Worm (Caenorhabditis elegans) whole organism, late embryonic: ENCODE results near the gene nit-1.
A peak's percentile ranks its signal among the peaks of the same experiment; 100 is the strongest.

Experiments
- C08G9.2 ChIP-seq: sonication (generic microtip); optimal IDR thresholded peaks from 2 replicates; lab custom pipeline; 2016; ENCODE audit warnings: mild to moderate bottlenecking, missing genetic modification characterization, moderate library complexity, missing compliant biosample characterization
- C38D4.7 ChIP-seq: fragments of 200-800 bp; sonication (Bioruptor generic); optimal IDR thresholded peaks from 2 replicates; lab custom pipeline; 2018; ENCODE audit warnings: mild to moderate bottlenecking, missing genetic modification characterization, moderate library complexity, missing compliant biosample characterization
- T23F11.4 ChIP-seq: fragments of 200-800 bp; sonication (Bioruptor generic); optimal IDR thresholded peaks from 2 replicates; lab custom pipeline; 2018; ENCODE audit warnings: mild to moderate bottlenecking, missing genetic modification characterization, missing compliant biosample characterization
- Y22D7AL.16 ChIP-seq: sonication (generic microtip); optimal IDR thresholded peaks from 2 replicates; lab custom pipeline; 2016; ENCODE audit warnings: missing genetic modification characterization, missing compliant biosample characterization
- ceh-14 ChIP-seq: sonication (generic microtip); optimal IDR thresholded peaks from 2 replicates; lab custom pipeline; 2016; ENCODE audit warnings: missing genotype, missing genetic modification characterization, missing compliant biosample characterization
- ceh-18 ChIP-seq: sonication (generic microtip); optimal IDR thresholded peaks from 2 replicates; lab custom pipeline; 2016; ENCODE audit warnings: missing genetic modification characterization, missing compliant biosample characterization
- ceh-19 ChIP-seq: fragments of 200-800 bp; sonication (Bioruptor generic); optimal IDR thresholded peaks from 2 replicates; lab custom pipeline; 2018; ENCODE audit warnings: mild to moderate bottlenecking, missing genetic modification characterization, missing compliant biosample characterization
- ceh-31 ChIP-seq: sonication (generic microtip); optimal IDR thresholded peaks from 2 replicates; lab custom pipeline; 2016; ENCODE audit warnings: missing genetic modification characterization, missing compliant biosample characterization
- ceh-34 ChIP-seq: sonication (generic microtip); optimal IDR thresholded peaks from 2 replicates; lab custom pipeline; 2016; ENCODE audit warnings: mild to moderate bottlenecking, missing genetic modification characterization, missing compliant biosample characterization
- ceh-6 ChIP-seq: fragments of 200-800 bp; sonication (Bioruptor generic); optimal IDR thresholded peaks from 2 replicates; lab custom pipeline; 2018; ENCODE audit warnings: mild to moderate bottlenecking, missing genetic modification characterization, missing compliant biosample characterization
- che-1 ChIP-seq: sonication (generic microtip); optimal IDR thresholded peaks from 2 replicates; lab custom pipeline; 2016; ENCODE audit warnings: mild to moderate bottlenecking, missing genetic modification characterization, missing compliant biosample characterization
- elt-2 ChIP-seq: sonication (generic microtip); optimal IDR thresholded peaks from 2 replicates; lab custom pipeline; 2016; ENCODE audit warnings: missing genetic modification reagents, missing genetic modification characterization, missing compliant biosample characterization
- elt-4 ChIP-seq: sonication (generic microtip); optimal IDR thresholded peaks from 2 replicates; lab custom pipeline; 2016; ENCODE audit warnings: missing genetic modification characterization, missing compliant biosample characterization
- fax-1 ChIP-seq: sonication (generic microtip); optimal IDR thresholded peaks from 2 replicates; lab custom pipeline; 2016; ENCODE audit warnings: missing genotype, missing genetic modification characterization, missing compliant biosample characterization
- fkh-6 ChIP-seq: sonication (generic microtip); optimal IDR thresholded peaks from 2 replicates; lab custom pipeline; 2016; ENCODE audit warnings: missing genetic modification characterization, missing compliant biosample characterization
- gmeb-2 ChIP-seq: sonication (generic microtip); optimal IDR thresholded peaks from 2 replicates; lab custom pipeline; 2016; ENCODE audit warnings: missing genetic modification characterization, inconsistent platforms, missing compliant biosample characterization
- hlh-15 ChIP-seq: sonication (generic microtip); optimal IDR thresholded peaks from 2 replicates; lab custom pipeline; 2016; ENCODE audit warnings: missing genetic modification characterization, missing compliant biosample characterization
- hlh-30 ChIP-seq: sonication (generic microtip); optimal IDR thresholded peaks from 2 replicates; lab custom pipeline; 2017; ENCODE audit warnings: antibody characterized with exemption, missing genetic modification characterization, missing compliant biosample characterization; ENCODE audit not compliant: insufficient read depth
- hlh-6 ChIP-seq: sonication (generic microtip); optimal IDR thresholded peaks from 2 replicates; lab custom pipeline; 2016; ENCODE audit warnings: missing genotype, missing genetic modification characterization, missing compliant biosample characterization
- lim-6 ChIP-seq: sonication (generic microtip); optimal IDR thresholded peaks from 2 replicates; lab custom pipeline; 2016; ENCODE audit warnings: missing genetic modification characterization, missing compliant biosample characterization
- madf-2 ChIP-seq: sonication (generic microtip); optimal IDR thresholded peaks from 2 replicates; lab custom pipeline; 2017; ENCODE audit warnings: missing genetic modification characterization, missing compliant biosample characterization
- mec-3 ChIP-seq: sonication (generic microtip); optimal IDR thresholded peaks from 2 replicates; lab custom pipeline; 2016; ENCODE audit warnings: borderline replicate concordance, missing genetic modification characterization, missing compliant biosample characterization
- nfya-1 ChIP-seq: sonication (generic microtip); optimal IDR thresholded peaks from 2 replicates; lab custom pipeline; 2017; ENCODE audit warnings: missing genetic modification characterization, mild to moderate bottlenecking, missing compliant biosample characterization, antibody characterized with exemption, moderate library complexity
- nhr-11 ChIP-seq: fragments of 150-350 bp; optimal IDR thresholded peaks from 2 replicates; lab custom pipeline; 2014; ENCODE audit warnings: missing biosample characterization, missing genetic modification characterization
- nhr-232 ChIP-seq: sonication (generic microtip); optimal IDR thresholded peaks from 2 replicates; lab custom pipeline; 2016; ENCODE audit warnings: missing genetic modification characterization, missing compliant biosample characterization
- odd-2 ChIP-seq: sonication (generic microtip); optimal IDR thresholded peaks from 2 replicates; lab custom pipeline; 2017; ENCODE audit warnings: antibody characterized with exemption, mild to moderate bottlenecking, missing genetic modification characterization, missing compliant biosample characterization
- pag-3 ChIP-seq: sonication (generic microtip); optimal IDR thresholded peaks from 2 replicates; lab custom pipeline; 2016; ENCODE audit warnings: missing compliant biosample characterization, missing genetic modification characterization, borderline replicate concordance
- pat-9 ChIP-seq: fragments of 200-800 bp; sonication (Bioruptor generic); optimal IDR thresholded peaks from 2 replicates; lab custom pipeline; 2018; ENCODE audit warnings: mild to moderate bottlenecking, missing genetic modification characterization, moderate library complexity, missing compliant biosample characterization
- pha-2 ChIP-seq: sonication (generic microtip); optimal IDR thresholded peaks from 2 replicates; lab custom pipeline; 2017; ENCODE audit warnings: mild to moderate bottlenecking, missing genetic modification characterization, missing compliant biosample characterization
- pha-4 ChIP-seq: fragments of 150-350 bp; optimal IDR thresholded peaks from 2 replicates; lab custom pipeline; 2018; ENCODE audit warnings: missing biosample characterization, missing genetic modification reagents, missing genetic modification characterization
- pqm-1 ChIP-seq: sonication (generic microtip); optimal IDR thresholded peaks from 2 replicates; lab custom pipeline; 2016; ENCODE audit warnings: missing genetic modification characterization, missing compliant biosample characterization
- ref-2 ChIP-seq: sonication (generic microtip); optimal IDR thresholded peaks from 2 replicates; lab custom pipeline; 2016; ENCODE audit warnings: missing genetic modification characterization, missing compliant biosample characterization
- rnt-1 ChIP-seq: sonication (generic microtip); optimal IDR thresholded peaks from 2 replicates; lab custom pipeline; 2016; ENCODE audit warnings: missing genetic modification characterization, missing compliant biosample characterization
- syd-9 ChIP-seq: sonication (generic microtip); optimal IDR thresholded peaks from 2 replicates; lab custom pipeline; 2016; ENCODE audit warnings: mild to moderate bottlenecking, missing genetic modification characterization, moderate library complexity, missing compliant biosample characterization
- tbx-2 ChIP-seq: sonication (generic microtip); optimal IDR thresholded peaks from 2 replicates; lab custom pipeline; 2016; ENCODE audit warnings: missing genetic modification characterization, missing compliant biosample characterization
- tbx-7 ChIP-seq: sonication (generic microtip); optimal IDR thresholded peaks from 2 replicates; lab custom pipeline; 2016; ENCODE audit warnings: missing genotype, missing genetic modification characterization, missing compliant biosample characterization
- unc-55 ChIP-seq: sonication (generic microtip); optimal IDR thresholded peaks from 2 replicates; lab custom pipeline; 2017; ENCODE audit warnings: missing biosample characterization, missing genetic modification reagents, missing genetic modification characterization
- unc-86 ChIP-seq: sonication (generic microtip); optimal IDR thresholded peaks from 2 replicates; lab custom pipeline; 2016; ENCODE audit warnings: missing genetic modification characterization, missing compliant biosample characterization

Gene nit-1

ce11 chrIII:3906481-3906880 lies 15.5 kb upstream of the nit-1 start:
- TF ChIP-seq pat-9 (tag; lab: Kevin White, UChicago): no peak
- TF ChIP-seq hlh-6 (tag; lab: Kevin White, UChicago): no peak
- TF ChIP-seq madf-2: no peak
- no peak for TF ChIP-seq ceh-19 (GFP tag; lab: Kevin White, UChicago)
- TF ChIP-seq nhr-11 (tag; lab: Kevin White, UChicago): no peak
- no peak for TF ChIP-seq che-1
- no peak for TF ChIP-seq pha-4 (tag; lab: Kevin White, UChicago)
- no peak for TF ChIP-seq mec-3 (tag; lab: Kevin White, UChicago)
- no peak for TF ChIP-seq ceh-14
- TF ChIP-seq tbx-7: no peak
- no peak for TF ChIP-seq Y22D7AL.16
- TF ChIP-seq unc-86: no peak
- TF ChIP-seq elt-4 (tag; lab: Kevin White, UChicago): no peak
- no peak for TF ChIP-seq ceh-6 (GFP tag; lab: Kevin White, UChicago)
- no peak for TF ChIP-seq T23F11.4 (GFP tag; lab: Kevin White, UChicago)
- no peak for TF ChIP-seq hlh-30 (tag; lab: Kevin White, UChicago)
- TF ChIP-seq ceh-18 (tag; lab: Kevin White, UChicago): no peak
- TF ChIP-seq ref-2 (tag; lab: Kevin White, UChicago): no peak

DNA sequence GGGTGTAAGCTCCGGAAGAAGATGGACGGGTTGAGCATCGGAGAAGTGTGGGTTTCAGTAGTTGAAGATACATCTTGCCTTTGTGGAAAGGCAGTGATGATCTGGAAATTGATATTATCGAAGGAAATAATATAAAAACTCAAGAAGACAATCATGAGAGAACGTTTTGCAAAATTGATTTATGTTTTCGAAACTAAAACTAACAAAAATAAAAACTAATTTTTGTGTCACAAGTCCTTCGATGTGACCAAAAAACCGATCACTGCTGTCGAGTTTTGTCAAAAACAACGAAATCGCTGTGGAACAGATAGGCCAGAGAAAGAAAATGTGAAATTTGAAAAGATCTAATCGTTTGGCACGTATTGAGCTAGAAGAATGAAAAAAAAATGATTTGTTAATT lies 14.4 kb upstream of the nit-1 start, which contains the start of gene mmcm-1:
mmcm-1 (minus strand) TSS at position 101 of the 400 bp plus-strand sequence.
- no peak for TF ChIP-seq hlh-15 (tag; lab: Kevin White, UChicago)

ce11 chrIII:3908205-3908604 lies 13.8 kb upstream of the nit-1 start:
- no peak for TF ChIP-seq syd-9
- TF ChIP-seq ceh-19 (GFP tag; lab: Kevin White, UChicago): no peak
- no peak for TF ChIP-seq rnt-1 (tag; lab: Kevin White, UChicago)
- TF ChIP-seq T23F11.4 (GFP tag; lab: Kevin White, UChicago): no peak
- no peak for TF ChIP-seq ceh-6 (GFP tag; lab: Kevin White, UChicago)
- TF ChIP-seq mec-3 (tag; lab: Kevin White, UChicago): no peak
- no peak for TF ChIP-seq nhr-232
- no peak for TF ChIP-seq ceh-31
- no peak for TF ChIP-seq elt-2 (tag; lab: Kevin White, UChicago)
- no peak for TF ChIP-seq ref-2 (tag; lab: Kevin White, UChicago)
- no peak for TF ChIP-seq fkh-6 (tag; lab: Kevin White, UChicago)
- TF ChIP-seq che-1: no peak
- TF ChIP-seq C08G9.2: no peak
- no peak for TF ChIP-seq odd-2 (tag; lab: Kevin White, UChicago)
- TF ChIP-seq pha-2: no peak
- TF ChIP-seq hlh-30 (tag; lab: Kevin White, UChicago): no peak

DNA sequence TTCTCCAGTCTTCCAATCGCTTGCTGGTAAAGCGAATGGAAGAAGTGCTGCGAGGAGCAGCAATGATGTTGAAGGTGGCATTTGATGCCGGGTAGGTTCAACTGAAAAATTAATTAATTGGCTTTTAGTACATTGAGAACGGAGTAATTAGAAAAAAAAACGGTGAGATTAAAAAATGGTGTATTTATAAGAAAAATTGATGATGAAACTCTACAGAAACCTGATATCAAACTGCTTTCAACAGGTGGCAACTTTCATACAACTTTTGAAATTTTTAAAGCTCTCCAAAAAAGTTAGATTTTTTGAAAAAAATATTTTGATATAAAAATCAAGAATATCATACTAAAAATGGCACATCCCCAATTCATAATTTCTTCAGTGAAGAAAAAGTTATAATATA lies 8.0 kb upstream of the nit-1 start, which contains the start of gene pat-3:
pat-3 (minus strand) TSS at position 101 of the 400 bp plus-strand sequence.
- no peak for TF ChIP-seq pag-3
- no peak for TF ChIP-seq ceh-19 (GFP tag; lab: Kevin White, UChicago)
- TF ChIP-seq lim-6 (tag; lab: Kevin White, UChicago): no peak
- no peak for TF ChIP-seq C38D4.7 (GFP tag; lab: Kevin White, UChicago)
- TF ChIP-seq hlh-30 (tag; lab: Kevin White, UChicago): no peak
- TF ChIP-seq elt-2 (tag; lab: Kevin White, UChicago): no peak
- no peak for TF ChIP-seq mec-3 (tag; lab: Kevin White, UChicago)
- TF ChIP-seq gmeb-2 (tag; lab: Kevin White, UChicago): no peak
- no peak for TF ChIP-seq ref-2 (tag; lab: Kevin White, UChicago)

DNA sequence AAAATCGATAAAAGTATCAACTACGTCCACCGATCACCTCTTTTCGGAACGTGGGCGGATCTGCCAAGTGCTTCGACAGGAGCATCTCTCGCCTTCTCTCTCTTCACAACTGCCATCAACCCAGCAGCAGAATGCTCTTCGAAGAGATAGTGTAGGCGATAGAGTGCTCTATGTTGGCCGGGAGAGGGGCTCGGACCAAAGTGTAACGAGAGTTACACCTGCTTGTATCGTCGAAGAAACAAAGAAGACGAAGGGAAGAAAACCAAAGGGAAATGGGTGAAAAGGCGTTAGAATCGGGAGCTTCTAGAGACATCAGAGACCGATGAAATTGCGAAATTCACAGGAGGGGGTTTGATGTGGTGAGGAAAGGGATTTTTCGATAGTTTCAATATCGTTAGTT lies 7.2 kb upstream of the nit-1 start:
- TF ChIP-seq elt-4 (tag; lab: Kevin White, UChicago) (no peak), pag-3 (no peak), nfya-1 (tag; lab: Kevin White, UChicago) (peak; percentile 3), fax-1 (no peak), unc-86 (no peak), unc-55 (GFP tag; lab: Kevin White, UChicago) (peak; percentile 78), pha-2 (no peak), ceh-31 (peak; percentile 4), Y22D7AL.16 (no peak), pqm-1 (tag; lab: Kevin White, UChicago) (no peak), ceh-18 (tag; lab: Kevin White, UChicago) (peak; percentile 43), che-1 (no peak), ceh-34 (peak; percentile 10), tbx-2 (peak; percentile 21), rnt-1 (tag; lab: Kevin White, UChicago) (peak; percentile 63)
